Worm (Caenorhabditis elegans): ENCODE results near the gene nspd-5.

DNA sequence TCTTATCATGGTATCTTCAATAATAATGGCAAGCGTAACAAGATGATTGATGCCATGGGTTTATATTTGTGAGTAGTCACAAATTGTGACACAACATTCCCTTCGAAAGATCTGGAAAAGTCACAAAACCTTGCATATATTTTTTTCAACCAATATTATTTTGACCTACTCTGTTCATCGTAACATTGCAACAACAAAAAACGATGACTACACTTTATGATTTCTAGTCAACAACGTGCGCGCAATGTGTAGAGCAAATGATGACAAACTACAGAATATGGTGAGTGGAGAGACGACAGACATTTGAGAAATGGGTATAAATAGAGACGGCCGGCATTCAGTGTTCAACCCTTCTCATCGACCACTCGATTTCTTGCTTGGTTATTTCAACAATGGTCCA is 21.6 kb upstream of the nspd-5 start, which contains the start of gene gst-7:
- TF ChIP-seq lim-7 (GFP tag; IDR thresholded peaks at IDR 0.05) = no peak
- no peak for TF ChIP-seq snpc-4 (tag; optimal IDR thresholded peaks at IDR 0.05)
- no peak for TF ChIP-seq daf-16 (GFP tag; optimal IDR thresholded peaks at IDR 0.05)
- TF ChIP-seq daf-16 (tag; optimal IDR thresholded peaks at IDR 0.05) = peak; percentile 89
- TF ChIP-seq ama-1 (optimal IDR thresholded peaks at IDR 0.05) = no peak
- no peak for TF ChIP-seq unc-62 (GFP tag; optimal IDR thresholded peaks at IDR 0.05 in 1 of 2)
- no peak for TF ChIP-seq unc-62 (tag; optimal IDR thresholded peaks at IDR 0.05)
- no peak for TF ChIP-seq pha-4 (GFP tag; IDR thresholded peaks at IDR 0.05)
- TF ChIP-seq pha-4 (tag; optimal IDR thresholded peaks at IDR 0.05) = peak; percentile 37
- peak; percentile 38 for TF ChIP-seq pqm-1 (tag; optimal IDR thresholded peaks at IDR 0.05)
- TF ChIP-seq T20F7.1 (GFP tag; optimal IDR thresholded peaks at IDR 0.05) = no peak
